Worm (Caenorhabditis elegans): ENCODE data around the gene B0524.3.

Gene B0524.3

ce11 chrIII:1886914-1887313, 540 bp upstream of the B0524.3 start:
- TF ChIP-seq somi-1 (GFP tag; optimal IDR thresholded peaks at IDR 0.05) (no peak), nfyb-1 (GFP tag; IDR thresholded peaks at IDR 0.05) (no peak), hlh-26 (GFP tag; conservative IDR thresholded peaks at IDR 0.05) (no peak), zfh-2 (GFP tag; conservative IDR thresholded peaks at IDR 0.05) (no peak), repo-1 (tag; optimal IDR thresholded peaks at IDR 0.05) (no peak), mes-4 (tag; optimal IDR thresholded peaks at IDR 0.05) (no peak), xnd-1 (tag; optimal IDR thresholded peaks at IDR 0.05) (no peak), ztf-26 (tag; optimal IDR thresholded peaks at IDR 0.05) (no peak), rcor-1 (GFP tag; IDR thresholded peaks at IDR 0.05) (no peak), attf-6 (GFP tag; IDR thresholded peaks at IDR 0.05) (no peak), D2030.7 (GFP tag; IDR thresholded peaks at IDR 0.05) (no peak)

- TF ChIP-seq lin-54 (GFP tag; optimal IDR thresholded peaks at IDR 0.05) (no peak), let-526 (GFP tag; IDR thresholded peaks at IDR 0.05) (no peak), bed-1 (GFP tag; IDR thresholded peaks at IDR 0.05) (no peak), snpc-1.3 (tag; optimal IDR thresholded peaks at IDR 0.05; ENCODE audit: insufficient read depth) (no peak), hmg-1.2 (GFP tag; IDR thresholded peaks at IDR 0.05) (no peak), cebp-1 (GFP tag; IDR thresholded peaks at IDR 0.05) (no peak), cebp-1 (tag; optimal IDR thresholded peaks at IDR 0.05) (no peak), T26A5.8 (tag; optimal IDR thresholded peaks at IDR 0.05) (no peak), F10E7.11 (tag; optimal IDR thresholded peaks at IDR 0.05) (no peak), egl-18 (GFP tag; IDR thresholded peaks at IDR 0.05) (no peak), zfh-2 (GFP tag; conservative IDR thresholded peaks at IDR 0.05) (no peak), B0019.2 (GFP tag; conservative IDR thresholded peaks at IDR 0.05) (no peak), ceh-58 (GFP tag; IDR thresholded peaks at IDR 0.05) (no peak), Y53F4B.3 (GFP tag; IDR thresholded peaks at IDR 0.05) (no peak), lin-35 (GFP tag; optimal IDR thresholded peaks at IDR 0.05) (no peak)
These were observed 6.0 kb downstream of the B0524.3 start for ce11 chrIII:1893405-1893804.

- TF ChIP-seq ZK185.1 (tag; optimal IDR thresholded peaks at IDR 0.05; ENCODE audit: poor library complexity, severe bottlenecking) (no peak), let-607 (tag; optimal IDR thresholded peaks at IDR 0.05) (no peak), C17E4.6 (GFP tag; IDR thresholded peaks at IDR 0.05) (no peak), fkh-3 (tag; optimal IDR thresholded peaks at IDR 0.05) (no peak), lir-1 (GFP tag; conservative IDR thresholded peaks at IDR 0.05) (no peak), pbrm-1 (GFP tag; IDR thresholded peaks at IDR 0.05) (no peak), F57C9.4 (tag; optimal IDR thresholded peaks at IDR 0.05) (no peak), Y53F4B.3 (GFP tag; IDR thresholded peaks at IDR 0.05) (no peak), F52B5.7 (tag; optimal IDR thresholded peaks at IDR 0.05) (no peak), snpc-1.3 (tag; optimal IDR thresholded peaks at IDR 0.05; ENCODE audit: insufficient read depth) (no peak), snpc-3.4 (tag; optimal IDR thresholded peaks at IDR 0.05) (no peak), nfya-2 (GFP tag; IDR thresholded peaks at IDR 0.05) (no peak), die-1 (tag; optimal IDR thresholded peaks at IDR 0.05) (no peak), attf-3 (GFP tag; conservative IDR thresholded peaks at IDR 0.05) (no peak), madf-3 (GFP tag; IDR thresholded peaks at IDR 0.05) (no peak), dox-1 (GFP tag; IDR thresholded peaks at IDR 0.05) (no peak), rpc-1 (optimal IDR thresholded peaks at IDR 0.05) (no peak), rpc-1 (tag; optimal IDR thresholded peaks at IDR 0.05) (no peak), madf-6 (GFP tag; IDR thresholded peaks at IDR 0.05) (no peak)
These were observed 6.4 kb downstream of the B0524.3 start, which contains the start of the genes B0524.5 and B0524.2 for ce11 chrIII:1893851-1894250. B0524.5 (minus strand) TSS chrIII:1893890. B0524.2 (plus strand) TSS chrIII:1894057.
